Worm (Caenorhabditis elegans): ENCODE measurements around the gene spe-39.

ce11 chrV:6773735-6774134, 11.5 kb upstream of the spe-39 start, which contains the start of gene ZC404.16:
- no peak for TF ChIP-seq ceh-82 (tag; optimal IDR thresholded peaks at IDR 0.05)
- TF ChIP-seq Y48G9A.11 (GFP tag; IDR thresholded peaks at IDR 0.05): no peak
- TF ChIP-seq dpl-1 (GFP tag; optimal IDR thresholded peaks at IDR 0.05): no peak
- TF ChIP-seq rbr-2 (tag; optimal IDR thresholded peaks at IDR 0.05): no peak

All from whole organism, L4 larva.